Worm (Caenorhabditis elegans) whole organism, L1 larva: Measurements from ENCODE around the gene cyp-33C3.

Source experiments
- C16A3.4 ChIP-seq: fragments of 150-350 bp; optimal IDR thresholded peaks from 2 replicates; lab custom pipeline; 2014; ENCODE audit warnings: missing biosample characterization, missing genetic modification characterization
- Y116A8C.19 ChIP-seq: sonication (generic microtip); optimal IDR thresholded peaks from 2 replicates; lab custom pipeline; 2016; ENCODE audit warnings: missing compliant biosample characterization, missing genetic modification characterization, borderline replicate concordance
- alr-1 ChIP-seq: fragments of 200-800 bp; sonication (Bioruptor generic); optimal IDR thresholded peaks from 2 replicates; lab custom pipeline; 2018; ENCODE audit warnings: borderline replicate concordance, mild to moderate bottlenecking, missing genetic modification characterization, missing compliant biosample characterization
- aly-2 ChIP-seq: fragments of 150-350 bp; optimal IDR thresholded peaks from 2 replicates; lab custom pipeline; 2014; ENCODE audit warnings: missing biosample characterization, missing genetic modification characterization
- ama-1 ChIP-seq: fragments of 150-350 bp; optimal IDR thresholded peaks from 2 replicates; lab custom pipeline; 2014
- blmp-1 ChIP-seq: fragments of 150-350 bp; optimal IDR thresholded peaks from 2 replicates; lab custom pipeline; 2014; ENCODE audit warnings: missing biosample characterization, missing genetic modification characterization
- ceh-8 ChIP-seq: fragments of 200-800 bp; sonication (Bioruptor generic); optimal IDR thresholded peaks from 2 replicates; lab custom pipeline; 2018; ENCODE audit warnings: mild to moderate bottlenecking, missing genetic modification characterization, moderate library complexity, missing compliant biosample characterization
- ceh-82 ChIP-seq, 3 experiments: fragments of 150-350 bp in 1 of 3; sonication (generic microtip) in 2 of 3; optimal IDR thresholded peaks; 2 replicates each; lab custom pipeline; 2014 to 2017; ENCODE audit warnings: missing biosample characterization in 3 of 3, missing genetic modification characterization in 3 of 3
- ceh-90 ChIP-seq: sonication (generic microtip); optimal IDR thresholded peaks from 2 replicates; lab custom pipeline; 2016; ENCODE audit warnings: missing genetic modification characterization, missing compliant biosample characterization
- dpl-1 ChIP-seq, 3 experiments: fragments of 150-350 bp in 2 of 3; sonication (generic microtip) in 1 of 3; optimal IDR thresholded peaks; 2 replicates each; lab custom pipeline; 2014 to 2017; ENCODE audit warnings: missing biosample characterization in 3 of 3, missing genetic modification characterization in 3 of 3, missing genetic modification reagents in 3 of 3
- dsc-1 ChIP-seq: sonication (generic microtip); optimal IDR thresholded peaks from 2 replicates; lab custom pipeline; 2016; ENCODE audit warnings: mild to moderate bottlenecking, missing genetic modification characterization, missing compliant biosample characterization
- efl-1 ChIP-seq, 4 experiments: fragments of 150-350 bp; optimal IDR thresholded peaks in 3 of 4; peaks in 1 of 4; 1 replicate in 1 of 4; 2 replicates in 3 of 4; lab custom pipeline; 2014; ENCODE audit warnings: missing biosample characterization in 2 of 4, missing genetic modification characterization in 2 of 4, missing genetic modification reagents in 2 of 4
- efl-3 ChIP-seq: fragments of 200-800 bp; sonication (Bioruptor generic); optimal IDR thresholded peaks from 2 replicates; lab custom pipeline; 2018; ENCODE audit warnings: mild to moderate bottlenecking, missing genetic modification characterization, missing compliant biosample characterization
- egl-13 ChIP-seq: sonication (generic microtip); optimal IDR thresholded peaks from 2 replicates; lab custom pipeline; 2016; ENCODE audit warnings: missing genotype, missing genetic modification reagents, missing genetic modification characterization, missing compliant biosample characterization
- egl-27 ChIP-seq, 2 experiments: fragments of 150-350 bp in 1 of 2; sonication (generic microtip); optimal IDR thresholded peaks; 3 replicates each; lab custom pipeline; 2017 to 2018; ENCODE audit warnings: missing biosample characterization in 2 of 2, missing genetic modification characterization in 2 of 2, missing genetic modification reagents in 2 of 2
- elt-3 ChIP-seq, 6 experiments: fragments of 150-350 bp in 1 of 6; sonication (generic microtip); optimal IDR thresholded peaks; 2 replicates each; lab custom pipeline; 2017 to 2018; ENCODE audit warnings: missing biosample characterization in 6 of 6, missing genetic modification characterization in 6 of 6, inconsistent platforms in 1 of 6
- fkh-4 ChIP-seq: sonication (generic microtip); optimal IDR thresholded peaks from 2 replicates; lab custom pipeline; 2016; ENCODE audit warnings: missing compliant biosample characterization, missing genetic modification characterization, borderline replicate concordance
- hlh-17 ChIP-seq: fragments of 200-800 bp; sonication (Bioruptor generic); optimal IDR thresholded peaks from 2 replicates; lab custom pipeline; 2018; ENCODE audit warnings: missing genetic modification characterization, mild to moderate bottlenecking, missing compliant biosample characterization, moderate library complexity, borderline replicate concordance
- hlh-4 ChIP-seq: sonication (generic microtip); optimal IDR thresholded peaks from 2 replicates; lab custom pipeline; 2016; ENCODE audit warnings: mild to moderate bottlenecking, missing genetic modification characterization, missing compliant biosample characterization
- hpl-2 ChIP-seq: fragments of 150-350 bp; optimal IDR thresholded peaks from 2 replicates; lab custom pipeline; 2014; ENCODE audit warnings: missing biosample characterization, missing genetic modification reagents, missing genetic modification characterization
- lin-13 ChIP-seq: fragments of 150-350 bp; optimal IDR thresholded peaks from 2 replicates; lab custom pipeline; 2014; ENCODE audit warnings: missing biosample characterization, missing genetic modification reagents, missing genetic modification characterization
- lin-14 ChIP-seq: fragments of 200-800 bp; sonication (Bioruptor generic); optimal IDR thresholded peaks from 2 replicates; lab custom pipeline; 2018; ENCODE audit warnings: mild to moderate bottlenecking, missing genetic modification characterization, moderate library complexity, missing compliant biosample characterization
- lin-35 ChIP-seq, 2 experiments: fragments of 150-350 bp; optimal IDR thresholded peaks; 2 replicates each; lab custom pipeline; 2014; ENCODE audit warnings: missing biosample characterization in 2 of 2, missing genetic modification characterization in 2 of 2, missing genetic modification reagents in 2 of 2
- lsy-2 ChIP-seq, 2 experiments: fragments of 150-350 bp; optimal IDR thresholded peaks; 2 replicates each; lab custom pipeline; 2014; ENCODE audit warnings: missing biosample characterization in 2 of 2, missing genetic modification characterization in 2 of 2
- mdl-1 ChIP-seq, 2 experiments: fragments of 150-350 bp; optimal IDR thresholded peaks; 2 replicates each; lab custom pipeline; 2014 to 2017; ENCODE audit warnings: missing biosample characterization in 2 of 2, missing genetic modification characterization in 2 of 2, inconsistent platforms in 1 of 2
- mep-1 ChIP-seq: fragments of 150-350 bp; optimal IDR thresholded peaks from 2 replicates; lab custom pipeline; 2014; ENCODE audit warnings: missing biosample characterization, missing genetic modification characterization
- nhr-12 ChIP-seq: sonication (generic microtip); optimal IDR thresholded peaks from 2 replicates; lab custom pipeline; 2017; ENCODE audit warnings: missing biosample characterization, missing genetic modification characterization
- nhr-20 ChIP-seq: sonication (generic microtip); optimal IDR thresholded peaks from 2 replicates; lab custom pipeline; 2016; ENCODE audit warnings: mild to moderate bottlenecking, missing genetic modification characterization, missing compliant biosample characterization
- nhr-28 ChIP-seq: fragments of 150-350 bp; optimal IDR thresholded peaks from 2 replicates; lab custom pipeline; 2014; ENCODE audit warnings: missing biosample characterization, missing genetic modification characterization
- nhr-71 ChIP-seq: sonication (generic microtip); optimal IDR thresholded peaks from 2 replicates; lab custom pipeline; 2016; ENCODE audit warnings: mild to moderate bottlenecking, missing genetic modification characterization, moderate library complexity, missing compliant biosample characterization
- nhr-77 ChIP-seq: fragments of 150-350 bp; optimal IDR thresholded peaks from 2 replicates; lab custom pipeline; 2014; ENCODE audit warnings: missing biosample characterization, missing genetic modification characterization
- nhr-84 ChIP-seq: sonication (generic microtip); optimal IDR thresholded peaks from 2 replicates; lab custom pipeline; 2017; ENCODE audit warnings: missing biosample characterization, missing genetic modification characterization
- nhr-85 ChIP-seq: sonication (generic microtip); peaks from one replicate; lab custom pipeline; 2016; ENCODE audit warnings: missing genetic modification characterization, inconsistent platforms, missing compliant biosample characterization
- nhr-90 ChIP-seq: sonication (generic microtip); optimal IDR thresholded peaks from 2 replicates; lab custom pipeline; 2016; ENCODE audit warnings: mild to moderate bottlenecking, missing genetic modification characterization, missing compliant biosample characterization; ENCODE audit not compliant: poor library complexity
- pax-3 ChIP-seq: fragments of 200-800 bp; sonication (Bioruptor generic); optimal IDR thresholded peaks from 2 replicates; lab custom pipeline; 2018; ENCODE audit warnings: mild to moderate bottlenecking, missing genetic modification characterization, moderate library complexity, missing compliant biosample characterization
- rnt-1 ChIP-seq: sonication (generic microtip); optimal IDR thresholded peaks from 2 replicates; lab custom pipeline; 2016; ENCODE audit warnings: mild to moderate bottlenecking, missing genetic modification characterization, moderate library complexity, missing compliant biosample characterization
- snpc-4 ChIP-seq: fragments of 150-350 bp; optimal IDR thresholded peaks from 2 replicates; lab custom pipeline; 2014; ENCODE audit warnings: missing biosample characterization, missing genetic modification characterization
- sptf-1 ChIP-seq: fragments of 150-350 bp; optimal IDR thresholded peaks from 2 replicates; lab custom pipeline; 2014; ENCODE audit warnings: missing biosample characterization, missing genetic modification characterization
- sup-37 ChIP-seq: fragments of 200-800 bp; sonication (Bioruptor generic); optimal IDR thresholded peaks from 2 replicates; lab custom pipeline; 2018; ENCODE audit warnings: mild to moderate bottlenecking, missing genetic modification characterization, missing compliant biosample characterization
- tlp-1 ChIP-seq: fragments of 150-350 bp; optimal IDR thresholded peaks from 2 replicates; lab custom pipeline; 2014; ENCODE audit warnings: missing biosample characterization, missing genetic modification characterization
- unc-30 ChIP-seq: sonication (generic microtip); optimal IDR thresholded peaks from 2 replicates; lab custom pipeline; 2017; ENCODE audit warnings: missing biosample characterization, missing genetic modification characterization
- unc-62 ChIP-seq: fragments of 150-350 bp; optimal IDR thresholded peaks from 2 replicates; lab custom pipeline; 2014; ENCODE audit warnings: missing biosample characterization, missing genetic modification reagents, missing genetic modification characterization
- vab-15 ChIP-seq: sonication (generic microtip); optimal IDR thresholded peaks from 2 replicates; lab custom pipeline; 2017; ENCODE audit warnings: missing genotype, mild to moderate bottlenecking, missing genetic modification characterization, missing compliant biosample characterization
- xbp-1 ChIP-seq: sonication (generic microtip); optimal IDR thresholded peaks from 2 replicates; lab custom pipeline; 2016; ENCODE audit warnings: missing genetic modification characterization, missing compliant biosample characterization
- ztf-11 ChIP-seq, 2 experiments: sonication (generic microtip); optimal IDR thresholded peaks; 2 replicates each; lab custom pipeline; 2016 to 2017; ENCODE audit warnings: missing genetic modification characterization in 2 of 2, missing biosample characterization in 1 of 2, missing compliant biosample characterization in 1 of 2

Gene cyp-33C3

ce11 chrV:2277260-2277659, 34.7 kb downstream of the cyp-33C3 start (continued):
- TF ChIP-seq nhr-20 (tag; lab: Kevin White, UChicago) (peak; percentile 13), hpl-2 (GFP tag; lab: Kevin White, UChicago) (no peak), elt-3 (tag; optimal IDR thresholded peaks at IDR 0.05; lab: Kevin White, UChicago) (no peak), rnt-1 (no peak)

- TF ChIP-seq blmp-1 (tag; lab: Kevin White, UChicago), result no peak
- TF ChIP-seq nhr-90 (tag; lab: Kevin White, UChicago), result no peak
- TF ChIP-seq nhr-77 (tag; lab: Kevin White, UChicago), result no peak
- TF ChIP-seq Y116A8C.19 (tag; lab: Kevin White, UChicago), result no peak
- peak in 1 of 3 experiments; percentile 11 for TF ChIP-seq dpl-1 (GFP tag; optimal IDR thresholded peaks at IDR 0.05; lab: Kevin White, UChicago)
- TF ChIP-seq nhr-85, result no peak
- TF ChIP-seq lin-35 (GFP tag; optimal IDR thresholded peaks at IDR 0.05; lab: Kevin White, UChicago), result peak in 1 of 2 experiments; percentile 56
- TF ChIP-seq nhr-71 (tag; lab: Kevin White, UChicago), result peak; percentile 22
- TF ChIP-seq fkh-4, result no peak
- TF ChIP-seq hlh-4 (tag; lab: Kevin White, UChicago), result no peak
- peak in 1 of 2 experiments; percentile 7 for TF ChIP-seq efl-1 (optimal IDR thresholded peaks at IDR 0.05; lab: Kevin White, UChicago)
- TF ChIP-seq efl-1 (GFP tag; optimal IDR thresholded peaks at IDR 0.05 in 1 of 2; lab: Kevin White, UChicago), result no peak
- TF ChIP-seq nhr-20 (tag; lab: Kevin White, UChicago), result peak; percentile 53
- TF ChIP-seq dsc-1 (tag; lab: Kevin White, UChicago), result no peak
- no peak for TF ChIP-seq egl-13 (tag; lab: Kevin White, UChicago)
- TF ChIP-seq elt-3 (tag; optimal IDR thresholded peaks at IDR 0.05; lab: Kevin White, UChicago), result no peak
- TF ChIP-seq egl-27 (tag; optimal IDR thresholded peaks at IDR 0.05; lab: Kevin White, UChicago), result no peak
- no peak for TF ChIP-seq xbp-1 (tag; lab: Kevin White, UChicago)
- TF ChIP-seq alr-1 (tag; lab: Kevin White, UChicago), result no peak
- no peak for TF ChIP-seq nhr-28 (tag; lab: Kevin White, UChicago)
- TF ChIP-seq ama-1 (lab: Kevin White, UChicago), result no peak
- TF ChIP-seq unc-62 (GFP tag; lab: Kevin White, UChicago), result no peak
- TF ChIP-seq mep-1 (tag; lab: Kevin White, UChicago), result peak; percentile 0
- TF ChIP-seq snpc-4 (tag; lab: Kevin White, UChicago), result no peak
- TF ChIP-seq unc-30 (tag; lab: Kevin White, UChicago), result no peak
- TF ChIP-seq efl-3 (GFP tag; lab: Kevin White, UChicago), result no peak
- TF ChIP-seq hlh-17 (GFP tag; lab: Kevin White, UChicago), result no peak
- no peak for TF ChIP-seq lsy-2 (tag; optimal IDR thresholded peaks at IDR 0.05; lab: Kevin White, UChicago)
- TF ChIP-seq pax-3 (tag; lab: Kevin White, UChicago), result no peak
- no peak for TF ChIP-seq hpl-2 (GFP tag; lab: Kevin White, UChicago)
- TF ChIP-seq lin-14, result peak; percentile 68
- no peak for TF ChIP-seq C16A3.4 (tag; lab: Kevin White, UChicago)
- no peak for TF ChIP-seq lin-13 (GFP tag; lab: Kevin White, UChicago)
- no peak for TF ChIP-seq tlp-1 (tag; lab: Kevin White, UChicago)
- no peak for TF ChIP-seq ceh-82 (tag; optimal IDR thresholded peaks at IDR 0.05; lab: Kevin White, UChicago)
- TF ChIP-seq nhr-84 (tag; lab: Kevin White, UChicago), result no peak
- TF ChIP-seq ceh-90 (tag; lab: Kevin White, UChicago), result no peak
- TF ChIP-seq aly-2, result peak; percentile 15
- TF ChIP-seq ztf-11 (tag; optimal IDR thresholded peaks at IDR 0.05; lab: Kevin White, UChicago), result no peak
- TF ChIP-seq vab-15, result no peak
- no peak for TF ChIP-seq sptf-1 (tag; lab: Kevin White, UChicago)
- TF ChIP-seq nhr-12 (tag; lab: Kevin White, UChicago), result no peak
- no peak for TF ChIP-seq mdl-1 (tag; optimal IDR thresholded peaks at IDR 0.05; lab: Kevin White, UChicago)
- TF ChIP-seq ceh-8, result no peak
- no peak for TF ChIP-seq sup-37
- TF ChIP-seq, all 84 proteins: peak for 8
These were observed 35.5 kb downstream of the cyp-33C3 start, which contains the start of gene nhr-59 for ce11 chrV:2278052-2278451. Gene nhr-59, minus strand, starts transcription at chrV:2278265.
